Worm (Caenorhabditis elegans): ENCODE results near the gene ZK370.4.

Gene ZK370.4

ce11 chrIII:8683679-8684263 is 47.4 kb downstream of the ZK370.4 start, which contains the start of gene fli-1:
Gene fli-1, minus strand, starts transcription at chrIII:8683736.
- TF ChIP-seq fkh-6 (tag; optimal IDR thresholded peaks at IDR 0.05) (no peak), npax-4 (tag; optimal IDR thresholded peaks at IDR 0.05) (no peak), C38D4.7 (GFP tag; optimal IDR thresholded peaks at IDR 0.05) (no peak), pax-1 (tag; optimal IDR thresholded peaks at IDR 0.05) (no peak), C08G9.2 (tag; optimal IDR thresholded peaks at IDR 0.05) (peak; percentile 68), unc-55 (GFP tag; optimal IDR thresholded peaks at IDR 0.05) (no peak), ceh-31 (tag; optimal IDR thresholded peaks at IDR 0.05) (peak; percentile 49), K09A11.1 (tag; optimal IDR thresholded peaks at IDR 0.05; ENCODE audit: insufficient read depth) (no peak), ref-2 (tag; optimal IDR thresholded peaks at IDR 0.05) (no peak), pros-1 (tag; optimal IDR thresholded peaks at IDR 0.05) (no peak), madf-2 (tag; optimal IDR thresholded peaks at IDR 0.05) (no peak), ceh-2 (tag; optimal IDR thresholded peaks at IDR 0.05) (peak; percentile 53), fax-1 (tag; optimal IDR thresholded peaks at IDR 0.05) (no peak), pha-2 (tag; optimal IDR thresholded peaks at IDR 0.05) (no peak), ceh-19 (GFP tag; optimal IDR thresholded peaks at IDR 0.05) (no peak), tbx-2 (tag; optimal IDR thresholded peaks at IDR 0.05) (peak; percentile 6), pag-3 (tag; optimal IDR thresholded peaks at IDR 0.05; ENCODE audit: borderline replicate concordance) (no peak), elt-2 (tag; optimal IDR thresholded peaks at IDR 0.05) (peak; percentile 18), ets-4 (tag; optimal IDR thresholded peaks at IDR 0.05) (peak; percentile 29), tbx-7 (tag; optimal IDR thresholded peaks at IDR 0.05) (peak; percentile 4), hlh-8 (tag; optimal IDR thresholded peaks at IDR 0.05) (no peak), T23F11.4 (GFP tag; optimal IDR thresholded peaks at IDR 0.05) (no peak)

ce11 chrIII:8678371-8678770 is 52.8 kb downstream of the ZK370.4 start:
- TF ChIP-seq nfya-1 (tag; optimal IDR thresholded peaks at IDR 0.05) (peak; percentile 81), ceh-2 (tag; optimal IDR thresholded peaks at IDR 0.05) (peak; percentile 84), eyg-1 (tag; optimal IDR thresholded peaks at IDR 0.05) (peak; percentile 97), hlh-6 (tag; optimal IDR thresholded peaks at IDR 0.05) (peak; percentile 97), ceh-34 (tag; optimal IDR thresholded peaks at IDR 0.05) (peak; percentile 97), nhr-232 (tag; optimal IDR thresholded peaks at IDR 0.05) (peak; percentile 86), ceh-31 (tag; optimal IDR thresholded peaks at IDR 0.05) (peak; percentile 73), lim-6 (tag; optimal IDR thresholded peaks at IDR 0.05) (peak; percentile 85), ztf-16 (tag; optimal IDR thresholded peaks at IDR 0.05) (peak; percentile 93), npax-4 (tag; optimal IDR thresholded peaks at IDR 0.05) (peak; percentile 81), unc-55 (GFP tag; optimal IDR thresholded peaks at IDR 0.05) (peak; percentile 15), ceh-24 (tag; optimal IDR thresholded peaks at IDR 0.05) (peak; percentile 81), ama-1 (optimal IDR thresholded peaks at IDR 0.05) (no peak), madf-2 (tag; optimal IDR thresholded peaks at IDR 0.05) (peak; percentile 94), pha-4 (tag; optimal IDR thresholded peaks at IDR 0.05) (no peak), elt-2 (tag; optimal IDR thresholded peaks at IDR 0.05) (peak; percentile 96), ceh-45 (GFP tag; IDR thresholded peaks at IDR 0.05) (peak; percentile 91), sox-4 (tag; optimal IDR thresholded peaks at IDR 0.05) (peak; percentile 95), rnt-1 (tag; optimal IDR thresholded peaks at IDR 0.05) (peak; percentile 84), elt-4 (tag; optimal IDR thresholded peaks at IDR 0.05) (peak; percentile 63), sox-2 (GFP tag; IDR thresholded peaks at IDR 0.05) (peak; percentile 86), tbx-2 (tag; optimal IDR thresholded peaks at IDR 0.05) (peak; percentile 92), ceh-22 (tag; optimal IDR thresholded peaks at IDR 0.05) (no peak), pat-9 (tag; optimal IDR thresholded peaks at IDR 0.05) (peak; percentile 93), hlh-13 (GFP tag; optimal IDR thresholded peaks at IDR 0.05) (peak; percentile 95), pros-1 (tag; optimal IDR thresholded peaks at IDR 0.05) (peak; percentile 37), pag-3 (tag; optimal IDR thresholded peaks at IDR 0.05; ENCODE audit: borderline replicate concordance) (peak; percentile 77), nhr-11 (tag; optimal IDR thresholded peaks at IDR 0.05) (no peak), C38D4.7 (GFP tag; optimal IDR thresholded peaks at IDR 0.05) (peak; percentile 91), che-1 (tag; optimal IDR thresholded peaks at IDR 0.05) (peak; percentile 94), fkh-10 (GFP tag; optimal IDR thresholded peaks at IDR 0.05) (peak; percentile 42), C08G9.2 (tag; optimal IDR thresholded peaks at IDR 0.05) (peak; percentile 90), mec-3 (tag; optimal IDR thresholded peaks at IDR 0.05; ENCODE audit: borderline replicate concordance) (peak; percentile 90), gmeb-2 (tag; optimal IDR thresholded peaks at IDR 0.05) (peak; percentile 95), ahr-1 (tag; optimal IDR thresholded peaks at IDR 0.05) (peak; percentile 84), pha-2 (tag; optimal IDR thresholded peaks at IDR 0.05) (peak; percentile 93), ceh-6 (GFP tag; optimal IDR thresholded peaks at IDR 0.05) (peak; percentile 95), ceh-19 (GFP tag; optimal IDR thresholded peaks at IDR 0.05) (peak; percentile 95), unc-3 (GFP tag; conservative IDR thresholded peaks at IDR 0.05) (peak; percentile 94), unc-3 (tag; optimal IDR thresholded peaks at IDR 0.05) (peak; percentile 89)

All from whole organism, late embryonic.